Worm (Caenorhabditis elegans) whole organism, L1 larva: ENCODE measurements around the gene R148.5.

Experiments
- C16A3.4 ChIP-seq: fragments of 150-350 bp; optimal IDR thresholded peaks from 2 replicates; lab custom pipeline; 2014; ENCODE audit warnings: missing biosample characterization, missing genetic modification characterization
- C34B4.2 ChIP-seq: sonication (generic microtip); optimal IDR thresholded peaks from 2 replicates; lab custom pipeline; 2017; ENCODE audit warnings: mild to moderate bottlenecking, missing genetic modification characterization, missing compliant biosample characterization
- F16B12.6 ChIP-seq: fragments of 150-350 bp; optimal IDR thresholded peaks from 2 replicates; lab custom pipeline; 2014; ENCODE audit warnings: missing biosample characterization, missing genetic modification characterization
- Y116A8C.19 ChIP-seq: sonication (generic microtip); optimal IDR thresholded peaks from 2 replicates; lab custom pipeline; 2016; ENCODE audit warnings: missing compliant biosample characterization, missing genetic modification characterization, borderline replicate concordance
- alr-1 ChIP-seq: fragments of 200-800 bp; sonication (Bioruptor generic); optimal IDR thresholded peaks from 2 replicates; lab custom pipeline; 2018; ENCODE audit warnings: borderline replicate concordance, mild to moderate bottlenecking, missing genetic modification characterization, missing compliant biosample characterization
- aly-2 ChIP-seq: fragments of 150-350 bp; optimal IDR thresholded peaks from 2 replicates; lab custom pipeline; 2014; ENCODE audit warnings: missing biosample characterization, missing genetic modification characterization
- blmp-1 ChIP-seq: fragments of 150-350 bp; optimal IDR thresholded peaks from 2 replicates; lab custom pipeline; 2014; ENCODE audit warnings: missing biosample characterization, missing genetic modification characterization
- elt-2 ChIP-seq: sonication (generic microtip); optimal IDR thresholded peaks from 2 replicates; lab custom pipeline; 2016; ENCODE audit warnings: missing genetic modification characterization, mild to moderate bottlenecking, inconsistent platforms, missing compliant biosample characterization, missing genetic modification reagents
- ets-5 ChIP-seq: fragments of 200-800 bp; sonication (Bioruptor generic); IDR thresholded peaks from 2 replicates; pipeline ENCODE4 v1.3.6; 2022; ENCODE audit warnings: missing genetic modification characterization, missing compliant biosample characterization
- fkh-10 ChIP-seq: sonication (generic microtip); optimal IDR thresholded peaks from 2 replicates; lab custom pipeline; 2017; ENCODE audit warnings: missing biosample characterization, missing genetic modification reagents, missing genetic modification characterization
- grh-1 ChIP-seq: fragments of 200-800 bp; sonication (Bioruptor generic); IDR thresholded peaks from 2 replicates; pipeline ENCODE4 v1.3.6; 2022; ENCODE audit warnings: missing genetic modification reagents, missing genetic modification characterization, missing compliant biosample characterization
- hlh-17 ChIP-seq: fragments of 200-800 bp; sonication (Bioruptor generic); optimal IDR thresholded peaks from 2 replicates; lab custom pipeline; 2018; ENCODE audit warnings: missing genetic modification characterization, mild to moderate bottlenecking, missing compliant biosample characterization, moderate library complexity, borderline replicate concordance
- hlh-4 ChIP-seq: sonication (generic microtip); optimal IDR thresholded peaks from 2 replicates; lab custom pipeline; 2016; ENCODE audit warnings: mild to moderate bottlenecking, missing genetic modification characterization, missing compliant biosample characterization
- irx-1 ChIP-seq: sonication (generic microtip); optimal IDR thresholded peaks from 2 replicates; lab custom pipeline; 2016; ENCODE audit warnings: missing genetic modification characterization, missing compliant biosample characterization
- isw-1 ChIP-seq: fragments of 200-800 bp; sonication (Bioruptor generic); IDR thresholded peaks from 2 replicates; pipeline ENCODE4 v1.3.6; 2022; ENCODE audit warnings: missing genetic modification characterization, missing compliant biosample characterization
- jun-1 ChIP-seq: fragments of 150-350 bp; optimal IDR thresholded peaks from 2 replicates; lab custom pipeline; 2014; ENCODE audit warnings: missing biosample characterization, missing genetic modification reagents, missing genetic modification characterization
- lin-14 ChIP-seq: fragments of 200-800 bp; sonication (Bioruptor generic); optimal IDR thresholded peaks from 2 replicates; lab custom pipeline; 2018; ENCODE audit warnings: mild to moderate bottlenecking, missing genetic modification characterization, moderate library complexity, missing compliant biosample characterization
- lin-15B ChIP-seq: fragments of 150-350 bp; sonication (generic microtip); optimal IDR thresholded peaks from 3 replicates; lab custom pipeline; 2014; ENCODE audit warnings: missing biosample characterization, missing genetic modification characterization
- lin-35 ChIP-seq, 2 experiments: fragments of 150-350 bp; optimal IDR thresholded peaks; 2 replicates each; lab custom pipeline; 2014; ENCODE audit warnings: missing biosample characterization in 2 of 2, missing genetic modification characterization in 2 of 2, missing genetic modification reagents in 2 of 2
- mab-9 ChIP-seq: fragments of 200-800 bp; sonication (Bioruptor generic); IDR thresholded peaks from 2 replicates; pipeline ENCODE4 v1.3.6; 2022; ENCODE audit warnings: missing genetic modification reagents, missing genetic modification characterization, missing compliant biosample characterization
- nhr-11 ChIP-seq: fragments of 150-350 bp; optimal IDR thresholded peaks from 2 replicates; lab custom pipeline; 2014; ENCODE audit warnings: missing biosample characterization, missing genetic modification characterization
- nhr-20 ChIP-seq: sonication (generic microtip); optimal IDR thresholded peaks from 2 replicates; lab custom pipeline; 2016; ENCODE audit warnings: mild to moderate bottlenecking, missing genetic modification characterization, missing compliant biosample characterization
- nhr-237 ChIP-seq: fragments of 150-350 bp; optimal IDR thresholded peaks from 2 replicates; lab custom pipeline; 2014; ENCODE audit warnings: missing biosample characterization, missing genetic modification characterization
- nhr-76 ChIP-seq: sonication (generic microtip); optimal IDR thresholded peaks from 2 replicates; lab custom pipeline; 2017; ENCODE audit warnings: missing biosample characterization, missing genetic modification characterization
- nhr-77 ChIP-seq: fragments of 150-350 bp; optimal IDR thresholded peaks from 2 replicates; lab custom pipeline; 2014; ENCODE audit warnings: missing biosample characterization, missing genetic modification characterization
- pag-3 ChIP-seq: sonication (generic microtip); optimal IDR thresholded peaks from 2 replicates; lab custom pipeline; 2017; ENCODE audit warnings: missing genetic modification characterization, mild to moderate bottlenecking, missing compliant biosample characterization, antibody characterized with exemption, borderline replicate concordance; ENCODE audit not compliant: insufficient read depth
- pax-3 ChIP-seq: fragments of 200-800 bp; sonication (Bioruptor generic); optimal IDR thresholded peaks from 2 replicates; lab custom pipeline; 2018; ENCODE audit warnings: mild to moderate bottlenecking, missing genetic modification characterization, moderate library complexity, missing compliant biosample characterization
- pqm-1 ChIP-seq: sonication (generic microtip); optimal IDR thresholded peaks from 3 replicates; lab custom pipeline; 2017; ENCODE audit warnings: missing biosample characterization, missing genetic modification characterization
- snu-23 ChIP-seq: sonication (generic microtip); optimal IDR thresholded peaks from 2 replicates; lab custom pipeline; 2016; ENCODE audit warnings: missing genetic modification characterization, missing compliant biosample characterization
- sptf-1 ChIP-seq: fragments of 150-350 bp; optimal IDR thresholded peaks from 2 replicates; lab custom pipeline; 2014; ENCODE audit warnings: missing biosample characterization, missing genetic modification characterization
- swsn-7 ChIP-seq: sonication (generic microtip); optimal IDR thresholded peaks from 2 replicates; lab custom pipeline; 2016; ENCODE audit warnings: missing genetic modification characterization, missing compliant biosample characterization
- tbx-2 ChIP-seq: sonication (generic microtip); optimal IDR thresholded peaks from 2 replicates; lab custom pipeline; 2016; ENCODE audit warnings: missing genetic modification characterization, missing compliant biosample characterization
- tlp-1 ChIP-seq: fragments of 150-350 bp; optimal IDR thresholded peaks from 2 replicates; lab custom pipeline; 2014; ENCODE audit warnings: missing biosample characterization, missing genetic modification characterization
- unc-62 ChIP-seq: fragments of 150-350 bp; optimal IDR thresholded peaks from 2 replicates; lab custom pipeline; 2014; ENCODE audit warnings: missing biosample characterization, missing genetic modification reagents, missing genetic modification characterization
- unc-86 ChIP-seq: sonication (generic microtip); optimal IDR thresholded peaks from 2 replicates; lab custom pipeline; 2016; ENCODE audit warnings: missing genetic modification characterization, missing compliant biosample characterization
- xbp-1 ChIP-seq: sonication (generic microtip); optimal IDR thresholded peaks from 2 replicates; lab custom pipeline; 2016; ENCODE audit warnings: missing genetic modification characterization, missing compliant biosample characterization
- ztf-4 ChIP-seq: fragments of 150-350 bp; optimal IDR thresholded peaks from 2 replicates; lab custom pipeline; 2014; ENCODE audit warnings: missing biosample characterization, missing genetic modification characterization

R148.5 gene

ce11 chrIII:3191195-3191594 is 25.8 kb downstream of the R148.5 start, which contains the start of gene R148.8:
TSS of gene R148.8 (plus strand) at chrIII:3191495.
- no peak for TF ChIP-seq F16B12.6
- TF ChIP-seq C34B4.2 (tag; lab: Kevin White, UChicago) = no peak
- no peak for TF ChIP-seq jun-1 (tag; lab: Kevin White, UChicago)
- no peak for TF ChIP-seq ets-5 (GFP tag; lab: Robert Waterston, UW)
- TF ChIP-seq isw-1 (GFP tag; lab: Robert Waterston, UW) = no peak
- no peak for TF ChIP-seq lin-14 (GFP tag; lab: Kevin White, UChicago)
- TF ChIP-seq blmp-1 (tag; lab: Kevin White, UChicago) = no peak
- no peak for TF ChIP-seq unc-86
- TF ChIP-seq mab-9 (GFP tag; lab: Robert Waterston, UW) = no peak
- no peak for TF ChIP-seq tlp-1 (tag; lab: Kevin White, UChicago)
- TF ChIP-seq fkh-10 (GFP tag; lab: Kevin White, UChicago) = no peak
- TF ChIP-seq nhr-11 = no peak
- no peak for TF ChIP-seq sptf-1 (tag; lab: Kevin White, UChicago)
- TF ChIP-seq Y116A8C.19 (tag; lab: Kevin White, UChicago) = no peak
- no peak for TF ChIP-seq tbx-2
- TF ChIP-seq lin-35 (GFP tag; optimal IDR thresholded peaks at IDR 0.05; lab: Kevin White, UChicago) = no peak
- no peak for TF ChIP-seq nhr-20 (tag; lab: Kevin White, UChicago)

ce11 chrIII:3191729-3192128 is 26.3 kb downstream of the R148.5 start:
- no peak for TF ChIP-seq swsn-7 (tag; lab: Kevin White, UChicago)
- no peak for TF ChIP-seq C16A3.4 (tag; lab: Kevin White, UChicago)
- TF ChIP-seq ztf-4 (tag; lab: Kevin White, UChicago) = no peak
- TF ChIP-seq irx-1 (tag; lab: Kevin White, UChicago) = no peak
- TF ChIP-seq fkh-10 (GFP tag; lab: Kevin White, UChicago) = no peak
- TF ChIP-seq C34B4.2 (tag; lab: Kevin White, UChicago) = no peak
- no peak for TF ChIP-seq pqm-1 (tag; lab: Kevin White, UChicago)
- no peak for TF ChIP-seq nhr-77 (tag; lab: Kevin White, UChicago)
- TF ChIP-seq hlh-4 (tag; lab: Kevin White, UChicago) = no peak
- no peak for TF ChIP-seq pag-3
- no peak for TF ChIP-seq nhr-76 (tag; lab: Kevin White, UChicago)
- TF ChIP-seq grh-1 (GFP tag; lab: Robert Waterston, UW) = no peak
- no peak for TF ChIP-seq hlh-17 (GFP tag; lab: Kevin White, UChicago)
- no peak for TF ChIP-seq unc-62 (GFP tag; lab: Kevin White, UChicago)
- no peak for TF ChIP-seq blmp-1 (tag; lab: Kevin White, UChicago)
- TF ChIP-seq pax-3 (tag; lab: Kevin White, UChicago) = no peak

ce11 chrIII:3197904-3198303 is 32.5 kb downstream of the R148.5 start:
- TF ChIP-seq snu-23 (no peak), elt-2 (tag; lab: Kevin White, UChicago) (no peak), grh-1 (GFP tag; lab: Robert Waterston, UW) (no peak), nhr-237 (tag; lab: Kevin White, UChicago) (no peak), tlp-1 (tag; lab: Kevin White, UChicago) (no peak), lin-15B (tag; lab: Kevin White, UChicago) (no peak), pax-3 (tag; lab: Kevin White, UChicago) (no peak), xbp-1 (tag; lab: Kevin White, UChicago) (no peak), aly-2 (tag; lab: Kevin White, UChicago) (no peak), ztf-4 (tag; lab: Kevin White, UChicago) (no peak), pqm-1 (tag; lab: Kevin White, UChicago) (no peak), nhr-76 (tag; lab: Kevin White, UChicago) (no peak), alr-1 (tag; lab: Kevin White, UChicago) (no peak)
